Worm (Caenorhabditis elegans) whole organism, midembryonic: ENCODE measurements around the gene tbx-32.

Experiments used
- T22C8.4 ChIP-seq: fragments of 200-800 bp; sonication (Bioruptor generic); IDR thresholded peaks from 2 replicates; pipeline ENCODE4 v1.3.6; 2022; ENCODE audit warnings: missing genetic modification characterization, missing compliant biosample characterization
- cog-1 ChIP-seq: sonication (generic microtip); optimal IDR thresholded peaks from 2 replicates; lab custom pipeline; 2016; ENCODE audit warnings: missing genetic modification characterization, missing compliant biosample characterization
- flt-1 ChIP-seq: fragments of 200-800 bp; sonication (Bioruptor generic); IDR thresholded peaks from 2 replicates; pipeline ENCODE4 v1.3.6; 2022; ENCODE audit warnings: missing genetic modification characterization, missing compliant biosample characterization
- klf-2 ChIP-seq: fragments of 200-800 bp; sonication (Bioruptor generic); conservative IDR thresholded peaks from 2 replicates; pipeline ENCODE4 v1.3.6; 2022; ENCODE audit warnings: missing genetic modification reagents, missing genetic modification characterization, missing compliant biosample characterization
- med-1 ChIP-seq: sonication (generic microtip); optimal IDR thresholded peaks from 2 replicates; lab custom pipeline; 2017; ENCODE audit warnings: missing genetic modification characterization, mild to moderate bottlenecking, missing compliant biosample characterization, antibody characterized with exemption, missing genetic modification reagents; ENCODE audit not compliant: insufficient read depth
- ref-1 ChIP-seq: fragments of 200-800 bp; sonication (Bioruptor generic); conservative IDR thresholded peaks from 2 replicates; pipeline ENCODE4 v1.3.6; 2022; ENCODE audit warnings: missing genetic modification reagents, missing genetic modification characterization, missing compliant biosample characterization
- tab-1 ChIP-seq: fragments of 200-800 bp; sonication (Bioruptor generic); IDR thresholded peaks from 2 replicates; pipeline ENCODE4 v1.3.6; 2022; ENCODE audit warnings: missing genetic modification characterization, missing compliant biosample characterization
- ztf-23 ChIP-seq: fragments of 200-800 bp; sonication (Bioruptor generic); IDR thresholded peaks from 2 replicates; pipeline ENCODE4 v1.3.6; 2022; ENCODE audit warnings: missing genetic modification reagents, missing genetic modification characterization, missing compliant biosample characterization
- ztf-29 ChIP-seq: fragments of 200-800 bp; sonication (Bioruptor generic); IDR thresholded peaks from 2 replicates; pipeline ENCODE4 v1.3.6; 2022; ENCODE audit warnings: missing genetic modification reagents, missing genetic modification characterization, missing compliant biosample characterization

Gene tbx-32

DNA sequence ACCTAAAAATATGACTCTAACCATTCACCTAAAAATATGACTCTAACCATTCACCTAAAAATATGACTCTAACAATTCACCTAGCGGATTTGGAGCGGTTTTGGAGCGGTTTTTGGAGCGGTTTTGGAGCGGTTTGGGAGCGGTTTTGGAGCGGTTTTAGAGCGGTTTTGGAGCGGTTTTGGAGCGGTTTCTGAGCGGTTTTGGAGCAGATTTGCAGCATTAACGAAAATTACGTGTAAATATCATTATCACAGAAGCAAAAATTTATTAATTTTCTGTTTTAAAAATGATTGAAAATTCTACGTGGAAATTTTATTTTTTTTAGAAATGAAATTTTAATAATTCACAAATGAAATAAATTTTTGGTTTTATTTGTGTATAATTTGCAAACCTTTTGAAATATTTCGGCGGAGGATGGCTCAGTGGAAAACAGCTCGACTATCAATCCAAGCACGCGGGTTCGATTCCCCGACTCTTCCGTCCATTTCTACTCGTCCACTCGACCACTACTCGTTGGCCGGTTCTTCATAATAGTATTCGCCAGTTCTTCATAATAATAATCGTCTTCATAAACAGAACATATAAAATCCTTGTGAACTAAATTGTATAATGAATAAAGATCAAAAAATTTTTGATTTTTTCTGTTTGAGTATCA is 11.7 kb upstream of the tbx-32 start:
- TF ChIP-seq flt-1 (GFP tag; lab: Robert Waterston, UW), result no peak
- TF ChIP-seq ztf-23, result no peak
- TF ChIP-seq ref-1 (GFP tag; lab: Robert Waterston, UW), result no peak
- no peak for TF ChIP-seq med-1 (GFP tag; lab: Kevin White, UChicago)
- TF ChIP-seq klf-2 (GFP tag; lab: Robert Waterston, UW), result no peak
- no peak for TF ChIP-seq tab-1 (GFP tag; lab: Robert Waterston, UW)
- TF ChIP-seq ztf-29 (GFP tag; lab: Robert Waterston, UW), result no peak
- no peak for TF ChIP-seq T22C8.4
- no peak for TF ChIP-seq cog-1 (tag; lab: Kevin White, UChicago)

DNA sequence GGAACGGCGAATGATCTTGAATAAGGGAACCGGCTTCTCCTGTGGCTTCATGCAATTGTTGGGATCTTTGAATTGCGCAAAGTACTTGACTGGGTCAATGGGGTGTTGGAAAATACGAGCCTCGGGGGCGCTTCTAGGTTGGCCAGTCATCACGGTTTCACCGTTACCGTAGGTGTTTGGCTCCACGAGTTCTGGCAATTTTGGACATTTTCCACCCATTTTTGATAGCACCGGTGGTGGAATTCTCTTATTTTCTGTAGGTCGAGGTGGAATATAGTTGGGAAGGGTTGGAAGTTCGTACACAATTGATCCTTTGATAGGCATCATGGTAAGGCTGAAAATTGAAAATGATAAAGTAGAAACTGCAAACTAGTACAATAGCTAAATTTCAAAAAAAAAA is 3.6 kb upstream of the tbx-32 start, which contains the start of gene ZK380.4:
TSS of gene ZK380.4 (minus strand) at position 327 of the 400 bp plus-strand sequence.
- TF ChIP-seq ztf-29 (GFP tag; lab: Robert Waterston, UW) (no peak), T22C8.4 (no peak), ztf-23 (no peak), cog-1 (tag; lab: Kevin White, UChicago) (no peak), klf-2 (GFP tag; lab: Robert Waterston, UW) (no peak), flt-1 (GFP tag; lab: Robert Waterston, UW) (no peak), tab-1 (GFP tag; lab: Robert Waterston, UW) (no peak), ref-1 (GFP tag; lab: Robert Waterston, UW) (no peak), med-1 (GFP tag; lab: Kevin White, UChicago) (no peak)

DNA sequence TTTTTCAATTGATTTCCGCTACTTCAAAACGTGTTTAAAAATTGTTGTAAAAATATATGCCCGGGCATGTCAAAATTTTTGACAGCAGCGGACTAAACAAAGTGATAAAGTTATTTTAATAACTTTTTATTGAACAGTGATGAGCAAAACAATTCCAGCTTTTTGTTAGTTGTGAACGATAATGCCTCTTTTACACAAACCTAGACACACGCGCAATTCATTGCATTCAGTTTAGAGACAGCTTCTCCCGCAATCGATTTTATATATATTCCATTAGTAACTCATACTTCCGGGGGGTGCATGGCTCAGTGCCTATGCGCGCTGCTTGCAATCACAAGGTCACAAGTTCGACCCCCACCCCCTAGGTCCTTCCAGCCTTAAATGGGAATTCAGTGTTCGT is 1.2 kb upstream of the tbx-32 start, which contains the start of gene ZK380.6:
TSS of gene ZK380.6 (plus strand) at position 301 of the 400 bp plus-strand sequence.
- TF ChIP-seq med-1 (GFP tag; lab: Kevin White, UChicago), result no peak
- TF ChIP-seq ztf-23, result 0 out of 2 replicates have a peak, but pooled peaks have one; percentile 53
- 0 out of 2 replicates have a peak, but pooled peaks have one; percentile 26 for TF ChIP-seq ztf-29 (GFP tag; lab: Robert Waterston, UW)

DNA sequence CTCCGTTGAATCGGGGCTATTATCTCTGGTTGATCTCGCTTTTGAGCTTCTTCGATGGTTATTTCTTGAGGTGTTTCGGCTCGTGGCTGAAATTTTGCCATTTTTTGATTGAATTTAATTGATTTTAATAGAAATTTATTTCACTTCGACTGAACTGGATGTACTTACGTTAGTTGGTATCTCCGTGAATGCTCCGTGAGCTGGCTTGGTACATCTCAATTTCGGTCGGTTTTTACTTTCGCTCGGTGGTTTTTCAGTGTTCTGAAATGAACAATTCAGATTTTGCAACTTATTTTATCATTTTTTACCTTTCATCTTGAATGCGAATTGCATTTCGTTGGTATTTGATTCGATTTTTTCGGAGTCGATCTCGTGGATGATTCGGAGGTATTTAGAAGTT is 9.6 kb downstream of the tbx-32 start, which contains the start of gene R09H3.2:
TSS of gene R09H3.2 (minus strand) at position 101 of the 400 bp plus-strand sequence.
- no peak for TF ChIP-seq T22C8.4
- no peak for TF ChIP-seq flt-1 (GFP tag; lab: Robert Waterston, UW)
- no peak for TF ChIP-seq klf-2 (GFP tag; lab: Robert Waterston, UW)
- no peak for TF ChIP-seq tab-1 (GFP tag; lab: Robert Waterston, UW)
- TF ChIP-seq ztf-23, result no peak
- no peak for TF ChIP-seq cog-1 (tag; lab: Kevin White, UChicago)
- no peak for TF ChIP-seq ztf-29 (GFP tag; lab: Robert Waterston, UW)
- TF ChIP-seq ref-1 (GFP tag; lab: Robert Waterston, UW), result no peak

DNA sequence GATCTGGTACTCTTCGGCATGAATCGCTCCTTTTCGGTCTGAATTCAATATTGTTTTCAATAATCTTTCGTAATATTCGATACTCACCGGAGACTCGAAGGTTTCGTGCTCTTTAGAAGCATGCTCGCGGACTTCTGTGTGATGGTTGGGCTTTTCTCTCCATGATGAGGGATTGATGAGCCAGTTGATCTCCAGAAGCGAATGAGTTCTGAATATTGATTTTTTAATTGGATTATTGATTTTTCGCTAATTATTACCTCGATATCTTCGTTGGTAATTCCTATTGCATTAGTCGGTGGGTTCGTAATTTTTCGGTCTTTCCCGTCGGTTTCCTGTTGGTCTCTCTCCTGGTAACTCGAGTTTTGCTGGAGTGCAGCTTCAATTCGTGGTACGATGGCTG is 11.7 kb downstream of the tbx-32 start:
- no peak for TF ChIP-seq klf-2 (GFP tag; lab: Robert Waterston, UW)
- no peak for TF ChIP-seq med-1 (GFP tag; lab: Kevin White, UChicago)
- no peak for TF ChIP-seq flt-1 (GFP tag; lab: Robert Waterston, UW)
- TF ChIP-seq cog-1 (tag; lab: Kevin White, UChicago), result no peak
- no peak for TF ChIP-seq T22C8.4
- TF ChIP-seq ztf-23, result no peak
- no peak for TF ChIP-seq ref-1 (GFP tag; lab: Robert Waterston, UW)
- no peak for TF ChIP-seq ztf-29 (GFP tag; lab: Robert Waterston, UW)
- no peak for TF ChIP-seq tab-1 (GFP tag; lab: Robert Waterston, UW)

DNA sequence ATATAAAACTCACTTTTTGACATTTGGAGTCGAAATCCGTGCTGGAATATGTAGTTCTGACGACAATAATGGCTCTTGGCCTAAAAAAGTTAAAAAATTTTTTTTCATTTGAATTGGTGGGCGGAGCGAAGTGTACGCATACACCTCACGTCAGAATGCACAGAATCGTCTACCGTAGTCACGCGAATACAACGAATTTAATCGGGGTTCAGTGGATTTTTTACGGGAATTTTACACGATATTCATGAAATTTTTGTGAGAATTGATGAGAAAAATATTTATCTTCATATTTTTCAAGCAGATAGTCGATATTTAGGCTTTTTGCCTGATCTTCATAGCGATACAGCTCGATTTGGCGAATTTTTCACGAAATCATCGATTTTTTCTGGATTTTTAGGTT is 13.4 kb downstream of the tbx-32 start, which contains the start of gene R09H3.3:
TSS of gene R09H3.3 (minus strand) at position 101 of the 400 bp plus-strand sequence.
- no peak for TF ChIP-seq med-1 (GFP tag; lab: Kevin White, UChicago)
- TF ChIP-seq ref-1 (GFP tag; lab: Robert Waterston, UW), result no peak
- TF ChIP-seq T22C8.4, result no peak
- TF ChIP-seq tab-1 (GFP tag; lab: Robert Waterston, UW), result no peak

DNA sequence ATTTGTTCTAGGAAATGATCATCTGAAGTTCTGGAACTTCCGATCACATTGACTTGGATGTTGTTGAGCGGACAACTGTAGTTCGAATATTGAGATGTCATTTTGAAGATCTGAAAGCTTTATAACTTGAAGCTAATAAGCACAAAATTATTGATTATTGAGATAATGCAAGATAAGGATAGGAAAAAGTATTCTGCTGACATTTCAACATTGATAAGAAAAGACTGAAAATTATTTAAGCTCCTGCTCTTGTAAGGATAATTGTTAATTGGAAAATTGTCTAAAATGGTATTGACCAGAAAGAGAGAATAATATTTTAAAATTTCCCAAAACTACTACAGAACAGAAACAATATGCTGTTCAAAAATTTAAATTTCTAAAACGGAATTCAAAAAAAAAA is 18.7 kb downstream of the tbx-32 start, which contains the start of gene tbx-31:
TSS of gene tbx-31 (minus strand) at position 101 of the 400 bp plus-strand sequence.
- TF ChIP-seq ref-1 (GFP tag; lab: Robert Waterston, UW) (no peak), T22C8.4 (no peak), med-1 (GFP tag; lab: Kevin White, UChicago) (no peak), ztf-29 (GFP tag; lab: Robert Waterston, UW) (no peak)

DNA sequence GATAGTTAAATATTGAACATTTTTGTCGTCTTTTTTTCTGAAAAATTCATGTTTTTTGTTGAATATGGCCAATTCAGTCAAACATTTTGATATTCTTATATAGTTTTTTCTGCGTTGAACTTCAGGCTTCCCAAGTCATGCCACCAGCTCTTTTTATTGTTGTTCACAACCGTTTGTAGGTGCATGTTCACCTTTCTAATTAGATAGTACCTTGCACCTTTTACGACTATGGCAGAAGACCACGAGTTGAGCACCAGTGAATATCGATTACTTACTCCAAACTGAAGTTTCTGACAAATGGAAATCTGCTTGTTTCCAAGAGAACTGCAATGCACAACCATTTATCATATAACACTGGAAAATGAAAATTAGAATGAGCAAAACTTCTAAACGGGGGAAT is 20.6 kb downstream of the tbx-32 start:
- TF ChIP-seq ztf-29 (GFP tag; lab: Robert Waterston, UW), result no peak
- TF ChIP-seq med-1 (GFP tag; lab: Kevin White, UChicago), result no peak
- TF ChIP-seq ztf-23, result no peak
- TF ChIP-seq flt-1 (GFP tag; lab: Robert Waterston, UW), result no peak
- TF ChIP-seq klf-2 (GFP tag; lab: Robert Waterston, UW), result no peak
- no peak for TF ChIP-seq tab-1 (GFP tag; lab: Robert Waterston, UW)
- TF ChIP-seq T22C8.4, result no peak
- no peak for TF ChIP-seq cog-1 (tag; lab: Kevin White, UChicago)
- TF ChIP-seq ref-1 (GFP tag; lab: Robert Waterston, UW), result no peak

DNA sequence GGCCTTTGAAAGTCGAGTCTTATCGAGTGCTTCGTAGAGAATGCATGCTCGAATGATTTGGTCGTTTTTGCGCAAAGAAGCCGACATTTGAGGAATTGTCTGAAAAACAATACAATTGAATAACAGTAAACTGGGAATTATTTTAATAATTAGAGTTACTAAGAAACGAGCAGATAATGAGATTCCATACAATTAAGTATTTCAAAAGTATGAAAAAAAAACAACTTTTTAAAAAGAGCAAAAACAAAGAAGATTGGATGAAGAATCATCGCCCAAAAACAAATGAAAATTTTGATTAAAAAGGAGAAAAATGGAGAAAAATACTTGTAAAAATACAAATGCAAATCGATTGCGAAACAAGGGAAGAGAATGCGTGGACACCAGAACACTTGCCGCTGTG is 22.7 kb downstream of the tbx-32 start, which contains the start of gene fbxa-170:
TSS of gene fbxa-170 (minus strand) at position 101 of the 400 bp plus-strand sequence.
- TF ChIP-seq tab-1 (GFP tag; lab: Robert Waterston, UW) (no peak), ztf-23 (no peak), med-1 (GFP tag; lab: Kevin White, UChicago) (no peak), klf-2 (GFP tag; lab: Robert Waterston, UW) (no peak), flt-1 (GFP tag; lab: Robert Waterston, UW) (no peak), cog-1 (tag; lab: Kevin White, UChicago) (no peak), ztf-29 (GFP tag; lab: Robert Waterston, UW) (no peak), ref-1 (GFP tag; lab: Robert Waterston, UW) (no peak), T22C8.4 (no peak)
